Fruit fly (Drosophila melanogaster) whole organism, pupa: ENCODE results near the gene CG4572.

Experiments
- CG10348 ChIP-seq: fragments of 200-800 bp; sonication (Bioruptor generic); IDR thresholded peaks from 2 replicates; pipeline ENCODE4 v1.3.6; 2022; ENCODE audit warnings: missing biosample characterization, missing genetic modification characterization
- CG12605 ChIP-seq: fragments of 200-800 bp; sonication (Bioruptor generic); IDR thresholded peaks from 2 replicates; pipeline ENCODE4 v1.3.6; 2022; ENCODE audit warnings: missing biosample characterization, missing genetic modification characterization
- CG13204 ChIP-seq: fragments of 200-800 bp; sonication (Bioruptor generic); optimal IDR thresholded peaks from 2 replicates; lab custom pipeline; 2018; ENCODE audit warnings: missing biosample characterization, mild to moderate bottlenecking, missing genetic modification characterization, moderate library complexity
- CG14655 ChIP-seq: fragments of 200-800 bp; sonication (Bioruptor generic); optimal IDR thresholded peaks from 3 replicates; lab custom pipeline; 2017; ENCODE audit warnings: mild to moderate bottlenecking, missing biosample characterization, missing genetic modification reagents, missing genetic modification characterization
- CG15710 ChIP-seq: fragments of 200-800 bp; sonication (Bioruptor generic); optimal IDR thresholded peaks from 2 replicates; lab custom pipeline; 2018; ENCODE audit warnings: missing biosample characterization, mild to moderate bottlenecking, missing genetic modification characterization, moderate library complexity
- CG17806 ChIP-seq: fragments of 200-800 bp; sonication (Bioruptor generic); optimal IDR thresholded peaks from 2 replicates; lab custom pipeline; 2018; ENCODE audit warnings: missing biosample characterization, mild to moderate bottlenecking, missing genetic modification characterization, moderate library complexity
- CG32121 ChIP-seq: fragments of 200-800 bp; sonication (Bioruptor generic); IDR thresholded peaks from 2 replicates; pipeline ENCODE4 v1.3.6; 2022; ENCODE audit warnings: missing biosample characterization, missing genetic modification characterization
- CG34367 ChIP-seq: fragments of 200-800 bp; sonication (Bioruptor generic); optimal IDR thresholded peaks from 2 replicates; lab custom pipeline; 2018; ENCODE audit warnings: missing biosample characterization, mild to moderate bottlenecking, missing genetic modification characterization
- CG4496 ChIP-seq: fragments of 200-800 bp; sonication (Bioruptor generic); IDR thresholded peaks from 3 replicates; pipeline ENCODE4 v1.3.6; 2022; ENCODE audit warnings: missing biosample characterization, missing genetic modification characterization
- CG8159 ChIP-seq: fragments of 200-800 bp; sonication (Bioruptor generic); optimal IDR thresholded peaks from 3 replicates; lab custom pipeline; 2018; ENCODE audit warnings: missing biosample characterization, mild to moderate bottlenecking, missing genetic modification characterization, moderate library complexity
- CG8301 ChIP-seq: fragments of 200-800 bp; sonication (Bioruptor generic); optimal IDR thresholded peaks from 2 replicates; lab custom pipeline; 2018; ENCODE audit warnings: missing biosample characterization, mild to moderate bottlenecking, missing genetic modification characterization
- CG9948 ChIP-seq: fragments of 200-800 bp; sonication (Bioruptor generic); optimal IDR thresholded peaks from 2 replicates; lab custom pipeline; 2018; ENCODE audit warnings: missing biosample characterization, mild to moderate bottlenecking, missing genetic modification characterization, moderate library complexity
- D1 ChIP-seq: fragments of 200-800 bp; sonication (Bioruptor generic); optimal IDR thresholded peaks from 2 replicates; lab custom pipeline; 2018; ENCODE audit warnings: missing biosample characterization, mild to moderate bottlenecking, missing genetic modification characterization, moderate library complexity
- EcR ChIP-seq: fragments of 200-800 bp; sonication (Bioruptor generic); optimal IDR thresholded peaks from 3 replicates; lab custom pipeline; 2019; ENCODE audit warnings: missing biosample characterization, missing genetic modification characterization, mild to moderate bottlenecking, moderate library complexity, missing genetic modification reagents
- Ets98B ChIP-seq: fragments of 200-800 bp; sonication (Bioruptor generic); IDR thresholded peaks from 2 replicates; pipeline ENCODE4 v1.3.6; 2022; ENCODE audit warnings: missing biosample characterization, missing genetic modification characterization
- Pif1A ChIP-seq: fragments of 200-800 bp; sonication (Bioruptor generic); optimal IDR thresholded peaks from 3 replicates; lab custom pipeline; 2016; ENCODE audit warnings: missing biosample characterization, missing genetic modification characterization
- Pif1B ChIP-seq: fragments of 200-800 bp; sonication (Bioruptor generic); optimal IDR thresholded peaks from 3 replicates; lab custom pipeline; 2016; ENCODE audit warnings: missing biosample characterization, missing genetic modification characterization
- Snoo ChIP-seq: fragments of 200-800 bp; sonication (Bioruptor generic); optimal IDR thresholded peaks from 3 replicates; lab custom pipeline; 2017; ENCODE audit warnings: missing biosample characterization, mild to moderate bottlenecking, missing genetic modification characterization, inconsistent platforms
- fd96Ca ChIP-seq: fragments of 200-800 bp; sonication (Bioruptor generic); IDR thresholded peaks from 3 replicates; pipeline ENCODE4 v1.3.6; 2022; ENCODE audit warnings: missing biosample characterization, missing genetic modification characterization
- gl ChIP-seq: fragments of 200-800 bp; sonication (Bioruptor generic); optimal IDR thresholded peaks from 2 replicates; lab custom pipeline; 2018; ENCODE audit warnings: missing biosample characterization, mild to moderate bottlenecking, missing genetic modification characterization
- rn ChIP-seq: fragments of 200-800 bp; sonication (Bioruptor generic); IDR thresholded peaks from 2 replicates; pipeline ENCODE4 v1.3.6; 2022; ENCODE audit warnings: missing biosample characterization, missing genetic modification characterization

CG4572 gene

dm6 chr3R:19863979-19864775 lies at the start of gene CG4572, which contains the start of gene CG4686:
CG4572 (minus strand) TSS chr3R:19864393.
CG4686 (plus strand) TSS chr3R:19864496.
- TF ChIP-seq CG10348 (GFP tag; lab: Robert Waterston, UW) (0 out of 2 replicates have a peak, but pooled peaks have one; percentile 34), CG34367 (tag; lab: Kevin White, UChicago) (peak; percentile 60), CG32121 (GFP tag; lab: Robert Waterston, UW) (peak; percentile 55), Pif1B (GFP tag; lab: Kevin White, UChicago) (peak; percentile 46), CG13204 (GFP tag; lab: Kevin White, UChicago) (no peak), CG8301 (tag; lab: Kevin White, UChicago) (peak; percentile 74), gl (tag; lab: Kevin White, UChicago) (peak; percentile 63), CG9948 (tag; lab: Kevin White, UChicago) (peak; percentile 68), fd96Ca (0 out of 3 replicates have a peak, but pooled peaks have one; percentile 63), CG12605 (peak; percentile 69), D1 (tag; lab: Kevin White, UChicago) (no peak), EcR (GFP tag; lab: Kevin White, UChicago) (peak; percentile 72), Pif1A (GFP tag; lab: Kevin White, UChicago) (no peak), CG8159 (tag; lab: Kevin White, UChicago) (peak; percentile 75), Snoo (tag; lab: Kevin White, UChicago) (peak; percentile 67), CG17806 (peak; percentile 52), CG14655 (GFP tag; lab: Kevin White, UChicago) (no peak), rn (GFP tag; lab: Robert Waterston, UW) (peak; percentile 68), CG4496 (peak; percentile 60), Ets98B (no peak; the same call in 1 of the 2 replicates), CG15710 (peak; percentile 70)

dm6 chr3R:19911030-19911429 lies 46.8 kb upstream of the CG4572 start:
- TF ChIP-seq CG32121 (GFP tag; lab: Robert Waterston, UW) (no peak), gl (tag; lab: Kevin White, UChicago) (no peak)

- TF ChIP-seq Pif1B (GFP tag; lab: Kevin White, UChicago) (peak; percentile 40), Ets98B (no peak), EcR (GFP tag; lab: Kevin White, UChicago) (peak; percentile 52), CG4496 (no peak), CG8301 (tag; lab: Kevin White, UChicago) (peak; percentile 2), Pif1A (GFP tag; lab: Kevin White, UChicago) (peak; percentile 45), gl (tag; lab: Kevin White, UChicago) (peak; percentile 36), Snoo (tag; lab: Kevin White, UChicago) (no peak), CG14655 (GFP tag; lab: Kevin White, UChicago) (peak; percentile 45)
Observed at dm6 chr3R:19910302-19911029, 46.3 kb upstream of the CG4572 start.

- no peak for TF ChIP-seq CG32121 (GFP tag; lab: Robert Waterston, UW)
- TF ChIP-seq CG4496: no peak
- TF ChIP-seq Pif1A (GFP tag; lab: Kevin White, UChicago): no peak
- no peak for TF ChIP-seq CG10348 (GFP tag; lab: Robert Waterston, UW)
- TF ChIP-seq CG34367 (tag; lab: Kevin White, UChicago): no peak
- TF ChIP-seq CG14655 (GFP tag; lab: Kevin White, UChicago): no peak
- no peak for TF ChIP-seq gl (tag; lab: Kevin White, UChicago)
- TF ChIP-seq Snoo (tag; lab: Kevin White, UChicago): no peak
- TF ChIP-seq CG17806: no peak
- no peak for TF ChIP-seq Pif1B (GFP tag; lab: Kevin White, UChicago)
- no peak for TF ChIP-seq CG8159 (tag; lab: Kevin White, UChicago)
- TF ChIP-seq CG13204 (GFP tag; lab: Kevin White, UChicago): no peak
- TF ChIP-seq fd96Ca: no peak
Observed at dm6 chr3R:19909541-19910182, 45.5 kb upstream of the CG4572 start.

- TF ChIP-seq Ets98B (peak; percentile 90), CG10348 (GFP tag; lab: Robert Waterston, UW) (peak; percentile 49; the same call in 1 of the 2 replicates), CG8159 (tag; lab: Kevin White, UChicago) (peak; percentile 81), Snoo (tag; lab: Kevin White, UChicago) (peak; percentile 82), CG14655 (GFP tag; lab: Kevin White, UChicago) (peak; percentile 81), gl (tag; lab: Kevin White, UChicago) (no peak), CG12605 (peak; percentile 77), Pif1A (GFP tag; lab: Kevin White, UChicago) (peak; percentile 83), CG9948 (tag; lab: Kevin White, UChicago) (peak; percentile 68), EcR (GFP tag; lab: Kevin White, UChicago) (no peak), CG8301 (tag; lab: Kevin White, UChicago) (peak; percentile 75), Pif1B (GFP tag; lab: Kevin White, UChicago) (peak; percentile 85), CG13204 (GFP tag; lab: Kevin White, UChicago) (peak; percentile 10), fd96Ca (peak; percentile 90), rn (GFP tag; lab: Robert Waterston, UW) (peak; percentile 52), CG17806 (peak; percentile 76), CG4496 (peak; percentile 89), CG34367 (tag; lab: Kevin White, UChicago) (peak; percentile 69), CG15710 (peak; percentile 75), D1 (tag; lab: Kevin White, UChicago) (no peak), CG32121 (GFP tag; lab: Robert Waterston, UW) (peak; percentile 68; the same call in 1 of the 2 replicates)
Observed at dm6 chr3R:19908863-19909343, 44.7 kb upstream of the CG4572 start.
